Fruit fly (Drosophila melanogaster): ENCODE results near the gene CG7246.

The CG7246 gene

dm6 chrX:9118961-9119633 is 38.2 kb upstream of the CG7246 start (continued):
- TF ChIP-seq CG11504 (tag; optimal IDR thresholded peaks at IDR 0.05) (peak; percentile 71), Optix (GFP tag; IDR thresholded peaks at IDR 0.05) (no peak), dysf (GFP tag; IDR thresholded peaks at IDR 0.05) (peak; percentile 41; the same call in 2 of the 3 replicates), CrebB (tag; optimal IDR thresholded peaks at IDR 0.05) (no peak), Mad (GFP tag; optimal IDR thresholded peaks at IDR 0.05) (no peak), CG10267 (tag; optimal IDR thresholded peaks at IDR 0.05) (peak; percentile 16), CG8359 (GFP tag; optimal IDR thresholded peaks at IDR 0.05; ENCODE audit: borderline replicate concordance) (no peak), Deaf1 (tag; optimal IDR thresholded peaks at IDR 0.05) (peak; percentile 21), hkb (optimal IDR thresholded peaks at IDR 0.05) (no peak), hkb (GFP tag; IDR thresholded peaks at IDR 0.05) (peak; percentile 64), ewg (GFP tag; optimal IDR thresholded peaks at IDR 0.05) (peak; percentile 1), ind (GFP tag; optimal IDR thresholded peaks at IDR 0.05) (peak; percentile 49), Chrac-16 (GFP tag; optimal IDR thresholded peaks at IDR 0.05) (no peak), chinmo (GFP tag; IDR thresholded peaks at IDR 0.05; ENCODE audit: partially characterized antibody) (0 out of 4 replicates have a peak, but pooled peaks have one; percentile 49), CG11695 (GFP tag; IDR thresholded peaks at IDR 0.05) (0 out of 3 replicates have a peak, but pooled peaks have one; percentile 43), CG17829 (tag; optimal IDR thresholded peaks at IDR 0.05) (peak; percentile 22), pnt (GFP tag; optimal IDR thresholded peaks at IDR 0.05) (peak; percentile 46), ranshi (GFP tag; IDR thresholded peaks at IDR 0.05) (0 out of 2 replicates have a peak, but pooled peaks have one; percentile 13), CG8944 (GFP tag; optimal IDR thresholded peaks at IDR 0.05) (no peak), CG8290 (GFP tag; optimal IDR thresholded peaks at IDR 0.05) (no peak), CG8290 (tag; optimal IDR thresholded peaks at IDR 0.05) (peak in 1 of 2 experiments; percentile 0), bowl (GFP tag; IDR thresholded peaks at IDR 0.05) (no peak), CG10147 (GFP tag; optimal IDR thresholded peaks at IDR 0.05) (peak; percentile 59), CG10209 (GFP tag; optimal IDR thresholded peaks at IDR 0.05) (peak; percentile 2), sd (tag; optimal IDR thresholded peaks at IDR 0.05) (no peak), slp2 (GFP tag; optimal IDR thresholded peaks at IDR 0.05) (peak; percentile 20), Camta (GFP tag; optimal IDR thresholded peaks at IDR 0.05) (peak; percentile 38), CG7839 (tag; optimal IDR thresholded peaks at IDR 0.05) (peak; percentile 65), gt (GFP tag; IDR thresholded peaks at IDR 0.05) (no peak), D19A (tag; optimal IDR thresholded peaks at IDR 0.05) (peak; percentile 53), CG14965 (GFP tag; optimal IDR thresholded peaks at IDR 0.05; ENCODE audit: borderline replicate concordance) (no peak), esg (GFP tag; conservative IDR thresholded peaks at IDR 0.05) (0 out of 2 replicates have a peak, but pooled peaks have one; percentile 9), CG1602 (GFP tag; optimal IDR thresholded peaks at IDR 0.05) (no peak), HLH3B (GFP tag; IDR thresholded peaks at IDR 0.05) (0 out of 2 replicates have a peak, but pooled peaks have one; percentile 48), CG7271 (tag; optimal IDR thresholded peaks at IDR 0.05) (no peak), CG3995 (GFP tag; optimal IDR thresholded peaks at IDR 0.05) (no peak), psq (GFP tag; optimal IDR thresholded peaks at IDR 0.05) (no peak), nmo (GFP tag; optimal IDR thresholded peaks at IDR 0.05) (peak; percentile 68), NK7.1 (GFP tag; optimal IDR thresholded peaks at IDR 0.05) (peak; percentile 20), Asciz (GFP tag; optimal IDR thresholded peaks at IDR 0.05) (peak; percentile 22), tna (GFP tag; IDR thresholded peaks at IDR 0.05; ENCODE audit: partially characterized antibody) (no peak), CG9437 (GFP tag; optimal IDR thresholded peaks at IDR 0.05) (no peak), D19B (GFP tag; optimal IDR thresholded peaks at IDR 0.05) (peak; percentile 20), prd (optimal IDR thresholded peaks at IDR 0.05) (no peak), prd (GFP tag; IDR thresholded peaks at IDR 0.05) (peak; percentile 27; the same call in 2 of the 3 replicates), Abd-B (GFP tag; optimal IDR thresholded peaks at IDR 0.05) (peak; percentile 47), CG13296 (GFP tag; optimal IDR thresholded peaks at IDR 0.05) (peak; percentile 46), CG42726 (GFP tag; IDR thresholded peaks at IDR 0.05; ENCODE audit: partially characterized antibody) (no peak), grau (tag; optimal IDR thresholded peaks at IDR 0.05) (no peak)
